Worm (Caenorhabditis elegans) whole organism, young adult: ENCODE measurements around the gene Y40C5A.4.

Experiments used
- D2030.7 ChIP-seq: fragments of 200-800 bp; sonication (Bioruptor generic); IDR thresholded peaks from 2 replicates; pipeline ENCODE4 v1.3.6; 2022; ENCODE audit warnings: missing genetic modification reagents, missing genetic modification characterization, missing compliant biosample characterization
- F57C9.4 ChIP-seq: sonication (generic microtip); optimal IDR thresholded peaks from 2 replicates; lab custom pipeline; 2017; ENCODE audit warnings: mild to moderate bottlenecking, missing genetic modification characterization, missing compliant biosample characterization
- Y53F4B.3 ChIP-seq: fragments of 200-800 bp; sonication (Bioruptor generic); IDR thresholded peaks from 2 replicates; pipeline ENCODE4 v1.3.6; 2022; ENCODE audit warnings: missing genetic modification reagents, missing genetic modification characterization, missing compliant biosample characterization
- attf-6 ChIP-seq: fragments of 200-800 bp; sonication (Bioruptor generic); IDR thresholded peaks from 2 replicates; pipeline ENCODE4 v1.3.6; 2022; ENCODE audit warnings: missing genetic modification reagents, missing genetic modification characterization, missing compliant biosample characterization
- bed-2 ChIP-seq: fragments of 200-800 bp; sonication (Bioruptor generic); IDR thresholded peaks from 2 replicates; pipeline ENCODE4 v1.3.6; 2022; ENCODE audit warnings: missing genetic modification reagents, missing genetic modification characterization, missing compliant biosample characterization
- hrde-1 ChIP-seq: sonication (generic microtip); optimal IDR thresholded peaks from 2 replicates; lab custom pipeline; 2016; ENCODE audit warnings: missing genetic modification characterization, mild to moderate bottlenecking, missing compliant biosample characterization, moderate library complexity, missing genotype, missing genetic modification reagents, borderline replicate concordance
- lir-1 ChIP-seq: fragments of 200-800 bp; sonication (Bioruptor generic); conservative IDR thresholded peaks from 2 replicates; pipeline ENCODE4 v1.3.6; 2022; ENCODE audit warnings: missing genetic modification reagents, missing genetic modification characterization, missing compliant biosample characterization
- lsy-27 ChIP-seq: sonication (generic microtip); optimal IDR thresholded peaks from 2 replicates; lab custom pipeline; 2017; ENCODE audit warnings: missing genetic modification characterization, mild to moderate bottlenecking, missing compliant biosample characterization, antibody characterized with exemption, missing genotype, borderline replicate concordance; ENCODE audit not compliant: insufficient read depth
- rpc-1 ChIP-seq, 2 experiments: fragments of 150-350 bp in 1 of 2; sonication (generic microtip) in 1 of 2; optimal IDR thresholded peaks; 2 replicates each; lab custom pipeline; 2014 to 2018; ENCODE audit warnings: missing biosample characterization in 1 of 2, missing genetic modification characterization in 1 of 2, missing genetic modification reagents in 1 of 2, missing genotype in 1 of 2
- sdz-38 ChIP-seq: sonication (generic microtip); optimal IDR thresholded peaks from 2 replicates; lab custom pipeline; 2016; ENCODE audit warnings: missing genotype, missing genetic modification characterization, missing compliant biosample characterization
- ztf-26 ChIP-seq: sonication (generic microtip); optimal IDR thresholded peaks from 2 replicates; lab custom pipeline; 2017; ENCODE audit warnings: missing genetic modification characterization, missing compliant biosample characterization

- TF ChIP-seq rpc-1 (optimal IDR thresholded peaks at IDR 0.05; lab: Kevin White, UChicago): no peak
- no peak for TF ChIP-seq rpc-1 (tag; optimal IDR thresholded peaks at IDR 0.05; lab: Kevin White, UChicago)
- no peak for TF ChIP-seq F57C9.4 (tag; lab: Kevin White, UChicago)
- no peak for TF ChIP-seq hrde-1
- TF ChIP-seq attf-6 (GFP tag; lab: Robert Waterston, UW): no peak
- TF ChIP-seq D2030.7 (GFP tag; lab: Robert Waterston, UW): no peak
- no peak for TF ChIP-seq lir-1 (GFP tag; lab: Robert Waterston, UW)
- TF ChIP-seq lsy-27: no peak
- TF ChIP-seq Y53F4B.3 (GFP tag; lab: Robert Waterston, UW): no peak
- TF ChIP-seq sdz-38: no peak
- TF ChIP-seq bed-2: no peak
- no peak for TF ChIP-seq ztf-26 (tag; lab: Kevin White, UChicago)
Observed at ce11 chrIV:7400502-7401118, 35.7 kb upstream of the Y40C5A.4 start.
